Fruit fly (Drosophila melanogaster) ovary, adult (tissue): ENCODE results near the gene Acsx1L.

Source experiments
- CG17801 ChIP-seq: fragments of 200-800 bp; optimal IDR thresholded peaks from 2 replicates; lab custom pipeline; 2019; ENCODE audit warnings: missing biosample characterization, mild to moderate bottlenecking, missing genetic modification characterization, moderate library complexity; ENCODE audit not compliant: partially characterized antibody

Acsx1L gene

DNA sequence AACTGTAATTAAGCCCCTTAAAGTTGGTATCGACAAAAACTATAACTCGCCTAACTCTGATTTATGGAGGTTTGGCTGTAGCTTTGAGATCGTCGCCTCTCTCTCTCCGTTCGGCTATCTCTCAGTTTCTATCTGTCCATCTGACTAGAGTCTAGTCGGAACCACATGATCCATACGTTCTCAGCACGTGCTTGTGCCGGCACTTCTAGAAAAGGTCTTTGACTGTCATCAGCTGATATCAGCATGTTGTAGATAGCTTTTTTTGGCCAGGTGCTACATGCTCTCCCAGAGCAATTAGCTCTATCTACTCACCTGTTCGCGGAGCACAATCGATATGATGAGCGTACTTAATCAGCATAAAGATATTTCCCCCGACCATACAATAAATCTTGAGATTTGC is 20.6 kb upstream of the Acsx1L start:
- TF ChIP-seq CG17801 (GFP tag; lab: Kevin White, UChicago) = no peak

dm6 chr3R:19792697-19793096 is 19.7 kb upstream of the Acsx1L start:
- TF ChIP-seq CG17801 (GFP tag; lab: Kevin White, UChicago) = no peak

DNA sequence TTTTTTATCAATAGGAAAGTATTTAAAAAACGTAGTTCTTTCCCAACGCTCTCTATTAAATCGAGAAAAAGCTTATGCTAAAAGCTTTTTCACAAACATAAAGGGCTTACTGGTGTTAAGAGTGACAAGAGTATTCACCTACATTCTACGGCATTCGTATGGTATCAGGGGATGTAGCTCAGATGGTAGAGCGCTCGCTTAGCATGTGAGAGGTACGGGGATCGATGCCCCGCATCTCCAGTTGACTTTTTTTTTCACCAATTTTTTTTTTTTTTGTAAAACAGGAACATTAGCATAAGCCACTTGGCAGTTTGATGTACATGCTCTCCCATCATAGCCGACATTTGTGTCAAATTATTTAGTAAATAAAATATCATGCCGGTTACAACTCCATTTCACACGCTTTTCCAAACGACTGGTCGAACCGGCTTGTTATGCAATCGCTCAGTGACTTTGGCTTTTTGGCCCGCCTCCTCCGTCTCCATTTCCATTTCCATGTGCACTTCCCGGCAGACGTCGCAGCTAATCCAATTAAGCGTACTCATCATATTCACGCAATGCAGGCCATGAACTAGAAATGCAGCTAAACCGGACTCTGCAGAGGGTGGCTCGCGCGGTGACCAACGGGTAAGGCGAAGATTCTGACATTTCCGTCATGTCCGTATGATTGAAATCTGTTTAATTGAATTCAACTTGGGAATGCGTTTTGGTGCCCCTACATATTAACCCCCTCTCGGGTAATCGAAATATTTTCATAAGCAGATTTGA is 18.0 kb upstream of the Acsx1L start:
- TF ChIP-seq CG17801 (GFP tag; lab: Kevin White, UChicago) = no peak

dm6 chr3R:19789942-19790774 is 17.1 kb upstream of the Acsx1L start:
- TF ChIP-seq CG17801 (GFP tag; lab: Kevin White, UChicago) = no peak

DNA sequence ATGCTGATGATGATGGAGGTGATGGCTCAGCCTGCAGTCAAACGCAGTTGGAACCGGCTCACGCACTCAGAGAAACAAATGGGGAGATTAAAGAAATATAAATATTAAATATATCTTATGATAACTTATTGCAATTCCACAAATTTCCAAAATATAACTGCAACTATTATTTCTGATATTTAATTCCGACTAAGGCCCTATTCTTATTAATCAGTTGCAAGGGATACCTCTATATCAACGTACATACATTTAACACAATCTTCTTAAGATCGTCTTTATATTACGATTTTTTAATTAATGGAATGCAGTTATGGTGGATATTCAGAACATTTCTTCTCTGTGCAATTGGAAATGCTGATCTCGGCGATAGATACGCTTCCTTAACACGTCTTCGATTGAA is 15.7 kb upstream of the Acsx1L start:
- TF ChIP-seq CG17801 (GFP tag; lab: Kevin White, UChicago) = no peak

dm6 chr3R:19785451-19785850 is 12.4 kb upstream of the Acsx1L start:
- no peak for TF ChIP-seq CG17801 (GFP tag; lab: Kevin White, UChicago)

DNA sequence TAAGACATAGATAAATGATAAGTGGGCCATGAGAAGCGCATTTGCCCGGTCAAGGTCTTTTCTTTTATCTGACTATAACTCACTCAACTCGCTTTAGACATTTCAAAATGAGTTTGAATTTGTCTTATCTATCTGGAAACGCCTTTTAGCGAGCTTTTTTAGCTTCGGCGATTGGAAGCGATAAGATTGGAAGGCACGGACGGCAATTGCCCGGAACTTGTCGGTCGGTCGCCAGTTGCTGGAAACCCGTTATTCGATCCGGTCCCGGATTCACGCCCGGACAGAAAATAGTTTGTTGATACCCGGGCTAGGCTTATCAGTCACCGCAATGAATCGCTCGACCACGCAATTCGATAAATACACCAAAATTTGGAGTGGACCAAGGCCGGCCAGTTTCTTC is 10.3 kb upstream of the Acsx1L start, which contains the start of gene Acsx4:
TSS of gene Acsx4 (plus strand) at position 233 of the 400 bp plus-strand sequence.
- TF ChIP-seq CG17801 (GFP tag; lab: Kevin White, UChicago) = no peak

DNA sequence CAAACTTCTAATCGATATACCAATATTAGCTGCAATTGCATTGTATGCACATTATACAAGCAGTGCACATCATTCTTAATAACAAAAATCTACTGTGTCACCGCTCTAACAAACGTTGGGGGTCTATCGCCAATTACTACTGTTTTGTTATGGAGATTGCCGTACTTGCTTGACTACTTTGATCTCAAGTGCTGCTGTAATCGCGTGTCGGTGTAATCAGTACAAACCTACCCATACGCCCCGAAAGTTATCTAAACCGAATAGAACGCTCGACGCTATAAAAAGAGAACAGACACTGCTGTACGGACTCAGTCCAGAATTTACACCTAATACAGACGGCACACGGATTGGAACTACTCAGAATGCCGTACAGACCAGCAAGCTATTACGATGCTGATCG is 7.9 kb upstream of the Acsx1L start, which contains the start of gene Acsx3:
TSS of gene Acsx3 (plus strand) at position 301 of the 400 bp plus-strand sequence.
- no peak for TF ChIP-seq CG17801 (GFP tag; lab: Kevin White, UChicago)

DNA sequence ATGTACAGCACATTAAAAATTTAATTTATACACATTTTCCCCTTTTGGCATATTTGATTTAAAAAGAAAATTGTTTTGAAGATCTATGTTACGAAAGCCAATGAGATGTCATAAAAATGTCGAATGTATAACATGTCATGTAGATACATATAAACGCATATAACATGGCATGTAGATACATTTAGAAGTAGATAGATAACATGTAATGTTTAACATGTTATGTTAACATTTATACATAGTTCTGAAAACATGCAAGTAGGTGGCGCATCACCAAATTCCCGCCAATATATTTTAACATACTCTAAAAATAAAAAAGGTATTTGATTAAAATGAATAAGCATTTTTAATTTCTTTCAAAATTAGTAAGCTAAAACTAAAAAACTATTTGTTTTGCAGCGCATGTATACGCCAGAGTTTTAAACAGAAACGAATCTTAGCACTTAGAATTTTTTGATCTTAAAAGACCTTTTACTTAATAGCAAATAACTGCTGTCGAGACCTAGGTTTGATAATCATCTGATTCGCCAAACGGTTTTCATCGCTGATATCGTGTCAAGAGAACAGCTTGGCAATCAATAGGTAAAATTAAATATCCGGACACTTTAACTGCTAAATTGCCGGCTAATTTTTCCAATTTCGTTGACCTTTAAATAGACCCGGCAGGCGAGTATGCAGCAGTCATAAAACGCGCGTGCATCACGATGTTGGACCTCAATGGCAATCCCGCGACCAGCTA is 5.2 kb upstream of the Acsx1L start, which contains the start of gene Acsx2:
TSS of gene Acsx2 (plus strand) at position 686 of the 736 bp plus-strand sequence.
- TF ChIP-seq CG17801 (GFP tag; lab: Kevin White, UChicago) = no peak

- no peak for TF ChIP-seq CG17801 (GFP tag; lab: Kevin White, UChicago)
Measured at dm6 chr3R:19777180-19777579, 4.2 kb upstream of the Acsx1L start, which contains the start of gene Acsx1R. Gene Acsx1R (minus strand): TSS chr3R:19777280.

DNA sequence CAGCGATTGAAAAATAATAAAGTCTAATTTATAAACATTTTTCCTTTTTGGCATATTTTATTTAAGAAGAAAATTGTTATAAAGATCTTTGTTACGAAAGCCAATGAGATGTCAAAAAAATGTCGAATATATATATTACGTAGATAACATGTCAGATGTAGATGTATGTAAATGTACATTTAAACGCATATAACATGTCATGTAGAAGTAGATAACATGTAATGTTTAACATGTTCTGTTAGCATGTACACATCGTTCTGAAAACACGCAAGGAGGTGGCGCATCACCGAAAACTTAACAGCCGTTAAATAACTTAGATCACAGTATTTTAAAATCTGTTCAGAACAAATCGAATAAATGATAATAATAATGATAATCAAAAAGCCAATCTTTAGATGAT is 1.1 kb upstream of the Acsx1L start:
- TF ChIP-seq CG17801 (GFP tag; lab: Kevin White, UChicago) = no peak

dm6 chr3R:19742893-19743292 is 30.1 kb downstream of the Acsx1L start:
- no peak for TF ChIP-seq CG17801 (GFP tag; lab: Kevin White, UChicago)

DNA sequence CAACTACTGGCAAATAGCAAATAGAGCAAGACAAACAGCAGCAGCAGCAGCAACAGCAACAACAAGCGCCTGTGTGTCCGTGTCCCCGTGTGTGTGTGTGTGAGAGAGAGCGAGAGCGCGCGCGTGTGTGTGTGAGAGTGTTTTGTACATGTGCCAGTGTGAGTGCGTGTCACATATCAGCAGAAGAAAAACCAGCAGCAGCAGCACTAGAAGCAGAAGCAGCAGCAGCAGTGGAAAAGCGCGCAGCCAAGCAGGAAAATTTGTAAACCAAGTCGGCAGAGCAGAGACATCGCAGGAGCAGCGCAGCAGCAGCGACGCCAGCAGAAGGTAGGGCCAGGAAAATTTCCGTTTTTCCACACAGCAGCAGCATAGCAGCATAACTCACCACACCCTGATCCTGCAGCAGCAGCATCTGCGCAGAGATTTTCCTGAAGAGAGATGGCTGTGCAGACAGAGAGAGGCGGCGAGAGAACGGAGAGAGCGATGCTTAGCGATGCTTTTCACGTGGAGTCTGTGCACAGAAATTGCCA is 42.0 kb downstream of the Acsx1L start:
- TF ChIP-seq CG17801 (GFP tag; lab: Kevin White, UChicago) = no peak

DNA sequence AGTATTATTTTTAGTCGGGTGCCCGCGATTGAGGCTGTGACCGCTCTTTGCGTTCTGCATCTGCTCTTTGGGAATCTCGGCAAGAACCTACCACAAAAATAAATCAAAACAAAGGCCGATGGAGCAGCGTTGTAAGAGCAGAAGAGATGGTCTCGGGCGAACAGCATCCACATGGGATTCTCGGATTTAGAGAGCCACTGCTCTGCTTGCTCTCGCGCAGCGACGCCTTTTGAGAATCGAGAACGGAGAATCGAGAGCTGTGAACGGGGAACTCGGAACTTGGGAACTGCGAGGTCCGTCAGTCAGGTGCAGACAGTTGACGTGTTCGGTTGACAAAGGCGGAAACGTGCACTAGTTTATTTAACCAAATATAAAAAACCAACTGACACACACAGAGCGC is 42.6 kb downstream of the Acsx1L start, which contains the start of gene GluClalpha:
TSS of gene GluClalpha (plus strand) at position 301 of the 400 bp plus-strand sequence.
- TF ChIP-seq CG17801 (GFP tag; lab: Kevin White, UChicago) = no peak
